Worm (Caenorhabditis elegans): ENCODE data around the gene soap-1.

The soap-1 gene

DNA sequence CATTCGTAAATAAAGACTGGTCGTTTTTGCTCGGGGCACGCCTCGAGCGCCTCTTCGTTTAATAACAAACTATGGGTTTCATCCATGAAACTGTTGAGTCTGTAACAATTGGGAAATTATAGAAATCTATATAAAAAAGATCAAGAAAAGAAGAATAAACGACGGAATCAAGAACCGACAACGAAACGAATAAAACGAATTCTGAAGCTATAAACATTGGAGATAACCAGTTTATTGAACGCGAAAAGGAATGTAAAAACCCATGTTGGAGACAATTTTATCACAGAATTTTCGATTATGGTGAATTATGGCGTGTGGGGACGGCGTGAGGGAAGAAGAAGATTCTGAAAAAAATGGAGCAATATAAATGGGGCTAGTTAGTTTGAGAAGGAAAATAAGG is at the start of gene soap-1:
Gene soap-1, minus strand, starts transcription at position 101 of the 400 bp plus-strand sequence.
- TF ChIP-seq unc-62 (GFP tag; optimal IDR thresholded peaks at IDR 0.05) (no peak), unc-39 (tag; optimal IDR thresholded peaks at IDR 0.05) (no peak), drap-1 (GFP tag; optimal IDR thresholded peaks at IDR 0.05) (no peak), bed-3 (GFP tag; optimal IDR thresholded peaks at IDR 0.05) (no peak), ces-1 (GFP tag; optimal IDR thresholded peaks at IDR 0.05) (no peak), ceh-39 (tag; optimal IDR thresholded peaks at IDR 0.05) (no peak), blmp-1 (tag; optimal IDR thresholded peaks at IDR 0.05) (no peak), elt-3 (tag; optimal IDR thresholded peaks at IDR 0.05) (no peak), lin-32 (GFP tag; optimal IDR thresholded peaks at IDR 0.05) (no peak), ham-2 (GFP tag; optimal IDR thresholded peaks at IDR 0.05) (no peak), unc-120 (tag; optimal IDR thresholded peaks at IDR 0.05; ENCODE audit: poor library complexity, severe bottlenecking) (no peak), nhr-12 (tag; optimal IDR thresholded peaks at IDR 0.05) (no peak)

DNA sequence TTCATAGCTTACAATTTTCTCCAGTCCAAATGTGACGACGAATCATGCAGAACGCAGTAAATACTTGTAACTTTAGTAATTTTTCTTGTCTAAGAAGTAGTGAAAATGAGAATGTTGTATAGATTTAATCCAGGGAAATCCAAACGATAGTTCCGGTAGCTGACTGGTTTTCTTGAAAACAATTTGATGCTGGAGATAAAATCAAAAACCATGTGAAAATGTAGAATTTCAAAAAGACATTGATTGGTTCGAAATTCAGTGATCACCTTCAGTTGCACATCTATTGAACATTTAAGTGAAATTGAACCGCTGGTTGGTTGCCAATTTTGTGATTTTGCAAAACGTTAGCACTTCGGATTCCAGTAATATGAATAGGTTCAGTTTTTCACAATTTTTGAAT is 49.3 kb upstream of the soap-1 start, which contains the start of gene C13A2.9:
Gene C13A2.9, minus strand, starts transcription at position 101 of the 400 bp plus-strand sequence.
- TF ChIP-seq lin-32 (GFP tag; optimal IDR thresholded peaks at IDR 0.05) (no peak), hlh-1 (tag; optimal IDR thresholded peaks at IDR 0.05) (no peak), sptf-1 (tag; optimal IDR thresholded peaks at IDR 0.05) (no peak), sem-2 (GFP tag; optimal IDR thresholded peaks at IDR 0.05) (no peak), unc-62 (GFP tag; optimal IDR thresholded peaks at IDR 0.05) (no peak), mep-1 (tag; optimal IDR thresholded peaks at IDR 0.05) (no peak), bed-3 (GFP tag; optimal IDR thresholded peaks at IDR 0.05) (no peak), nhr-2 (tag; optimal IDR thresholded peaks at IDR 0.05) (no peak), cnd-1 (tag; optimal IDR thresholded peaks at IDR 0.05) (no peak), nhr-12 (tag; optimal IDR thresholded peaks at IDR 0.05) (no peak), nhr-237 (tag; optimal IDR thresholded peaks at IDR 0.05) (no peak), M03D4.4 (tag; optimal IDR thresholded peaks at IDR 0.05) (no peak), lsy-2 (tag; optimal IDR thresholded peaks at IDR 0.05) (no peak), zip-8 (tag; optimal IDR thresholded peaks at IDR 0.05) (no peak), ceh-43 (GFP tag; optimal IDR thresholded peaks at IDR 0.05) (no peak), nhr-28 (tag; optimal IDR thresholded peaks at IDR 0.05) (no peak), nhr-76 (tag; optimal IDR thresholded peaks at IDR 0.05) (no peak), mls-2 (tag; optimal IDR thresholded peaks at IDR 0.05) (no peak), drap-1 (GFP tag; optimal IDR thresholded peaks at IDR 0.05) (no peak)

DNA sequence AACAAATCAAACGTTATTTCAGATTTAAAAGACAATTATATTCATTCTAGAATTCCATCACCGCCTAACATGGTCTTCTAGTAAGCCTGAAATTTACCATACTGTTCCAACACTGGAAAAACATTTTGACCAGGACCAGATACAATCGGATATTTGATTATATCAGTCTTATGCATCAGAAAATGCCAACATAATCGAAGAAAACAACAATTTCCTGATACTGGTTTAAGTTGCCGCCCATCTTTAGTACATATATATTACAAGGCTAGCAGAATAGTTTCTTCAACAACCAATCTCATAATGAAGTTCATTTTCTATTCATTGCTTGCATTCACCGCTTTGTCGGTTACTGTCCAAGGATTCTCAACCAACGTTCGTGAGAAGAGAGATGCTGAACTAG is 44.3 kb upstream of the soap-1 start, which contains the start of gene C13A2.12:
Gene C13A2.12, plus strand, starts transcription at position 301 of the 400 bp plus-strand sequence.
- TF ChIP-seq zip-8 (tag; optimal IDR thresholded peaks at IDR 0.05), result no peak
- TF ChIP-seq mab-5 (tag; optimal IDR thresholded peaks at IDR 0.05), result no peak
- no peak for TF ChIP-seq nhr-237 (tag; optimal IDR thresholded peaks at IDR 0.05)
- no peak for TF ChIP-seq hlh-1 (tag; optimal IDR thresholded peaks at IDR 0.05)
- no peak for TF ChIP-seq nhr-76 (tag; optimal IDR thresholded peaks at IDR 0.05)
- no peak for TF ChIP-seq cnd-1 (tag; optimal IDR thresholded peaks at IDR 0.05)
- TF ChIP-seq mep-1 (tag; optimal IDR thresholded peaks at IDR 0.05), result no peak
- no peak for TF ChIP-seq drap-1 (GFP tag; optimal IDR thresholded peaks at IDR 0.05)
- no peak for TF ChIP-seq ceh-39 (tag; optimal IDR thresholded peaks at IDR 0.05)

DNA sequence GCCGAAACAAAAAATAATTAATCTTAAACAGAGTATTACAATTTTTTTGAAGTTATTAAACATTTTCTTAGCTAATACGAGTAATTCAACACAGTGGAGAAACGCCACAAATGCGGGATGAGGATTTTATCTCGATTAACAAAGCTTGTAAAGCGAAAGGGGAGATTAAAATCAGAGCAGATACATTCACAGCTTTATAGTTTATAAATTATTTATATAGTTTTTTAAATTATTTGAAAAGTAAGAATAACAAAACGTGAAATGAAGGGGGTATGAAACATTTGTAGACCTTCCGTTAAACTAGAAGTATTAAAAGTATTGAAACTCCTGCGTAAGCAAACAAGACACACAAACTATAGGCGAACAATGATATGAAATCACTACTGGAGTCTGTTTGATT is 40.4 kb upstream of the soap-1 start, which contains the start of gene C05C8.8:
Gene C05C8.8, minus strand, starts transcription at position 101 of the 400 bp plus-strand sequence.
- TF ChIP-seq snpc-4 (tag; optimal IDR thresholded peaks at IDR 0.05) (no peak), tbx-8 (GFP tag; optimal IDR thresholded peaks at IDR 0.05) (no peak), hlh-1 (tag; optimal IDR thresholded peaks at IDR 0.05) (no peak), nhr-28 (tag; optimal IDR thresholded peaks at IDR 0.05) (no peak), drap-1 (GFP tag; optimal IDR thresholded peaks at IDR 0.05) (no peak), ham-2 (GFP tag; optimal IDR thresholded peaks at IDR 0.05) (no peak), nhr-76 (tag; optimal IDR thresholded peaks at IDR 0.05) (no peak), nhr-237 (tag; optimal IDR thresholded peaks at IDR 0.05) (no peak), flh-1 (GFP tag; optimal IDR thresholded peaks at IDR 0.05) (no peak), sptf-1 (tag; optimal IDR thresholded peaks at IDR 0.05) (no peak), ztf-11 (tag; optimal IDR thresholded peaks at IDR 0.05) (no peak)

DNA sequence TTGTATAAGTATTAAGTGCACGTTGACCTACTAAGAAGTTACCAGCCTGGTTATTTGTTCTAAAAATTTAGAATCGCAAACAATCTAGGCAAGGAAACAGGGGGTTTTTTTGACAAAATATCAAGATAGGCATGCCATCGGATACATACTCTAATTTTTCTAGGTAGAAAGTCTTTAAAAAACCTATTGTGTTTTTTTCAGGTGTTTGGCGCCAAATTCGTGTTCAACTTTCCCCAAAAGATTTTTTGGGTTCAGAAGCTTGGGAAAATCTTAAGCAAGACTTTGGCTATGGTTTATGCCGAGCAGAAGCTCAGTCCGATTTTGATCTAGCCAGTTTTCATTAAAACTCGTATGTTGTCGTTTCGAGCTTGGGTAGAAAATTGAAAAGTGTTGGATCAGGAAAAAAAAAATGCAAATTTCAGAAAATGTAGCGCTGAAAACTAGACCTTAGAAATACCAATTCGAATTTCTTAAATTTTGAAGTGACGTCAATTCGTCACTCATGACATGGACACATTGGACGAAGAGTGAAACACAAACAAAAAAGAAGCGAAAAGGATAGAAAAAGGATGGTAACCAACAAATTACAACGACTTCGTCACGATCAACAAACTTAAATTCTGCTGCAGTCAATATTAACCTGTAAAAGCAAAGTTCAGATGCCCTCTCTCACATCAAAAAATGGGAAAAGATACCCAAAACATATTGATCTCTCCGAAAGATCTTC is 33.7 kb upstream of the soap-1 start:
- TF ChIP-seq bed-3 (GFP tag; optimal IDR thresholded peaks at IDR 0.05), result no peak
- no peak for TF ChIP-seq blmp-1 (tag; optimal IDR thresholded peaks at IDR 0.05)
- no peak for TF ChIP-seq M03D4.4 (tag; optimal IDR thresholded peaks at IDR 0.05)
- no peak for TF ChIP-seq unc-39 (tag; optimal IDR thresholded peaks at IDR 0.05)
- TF ChIP-seq ceh-43 (GFP tag; optimal IDR thresholded peaks at IDR 0.05), result no peak
- no peak for TF ChIP-seq ces-1 (GFP tag; optimal IDR thresholded peaks at IDR 0.05)
- no peak for TF ChIP-seq nhr-2 (tag; optimal IDR thresholded peaks at IDR 0.05)
- no peak for TF ChIP-seq lin-13 (tag; optimal IDR thresholded peaks at IDR 0.05)
- no peak for TF ChIP-seq hlh-1 (tag; optimal IDR thresholded peaks at IDR 0.05)
- TF ChIP-seq pha-4 (tag; optimal IDR thresholded peaks at IDR 0.05), result no peak
- no peak for TF ChIP-seq nhr-237 (tag; optimal IDR thresholded peaks at IDR 0.05)
- no peak for TF ChIP-seq mls-2 (tag; optimal IDR thresholded peaks at IDR 0.05)
- TF ChIP-seq lin-32 (GFP tag; optimal IDR thresholded peaks at IDR 0.05), result no peak
- no peak for TF ChIP-seq elt-3 (tag; optimal IDR thresholded peaks at IDR 0.05)
- TF ChIP-seq mep-1 (tag; optimal IDR thresholded peaks at IDR 0.05), result no peak
